Fruit fly (Drosophila melanogaster): Measurements from ENCODE around the gene sNPF.
A peak's percentile ranks its signal among the peaks of the same experiment; 100 is the strongest.

sNPF gene

DNA sequence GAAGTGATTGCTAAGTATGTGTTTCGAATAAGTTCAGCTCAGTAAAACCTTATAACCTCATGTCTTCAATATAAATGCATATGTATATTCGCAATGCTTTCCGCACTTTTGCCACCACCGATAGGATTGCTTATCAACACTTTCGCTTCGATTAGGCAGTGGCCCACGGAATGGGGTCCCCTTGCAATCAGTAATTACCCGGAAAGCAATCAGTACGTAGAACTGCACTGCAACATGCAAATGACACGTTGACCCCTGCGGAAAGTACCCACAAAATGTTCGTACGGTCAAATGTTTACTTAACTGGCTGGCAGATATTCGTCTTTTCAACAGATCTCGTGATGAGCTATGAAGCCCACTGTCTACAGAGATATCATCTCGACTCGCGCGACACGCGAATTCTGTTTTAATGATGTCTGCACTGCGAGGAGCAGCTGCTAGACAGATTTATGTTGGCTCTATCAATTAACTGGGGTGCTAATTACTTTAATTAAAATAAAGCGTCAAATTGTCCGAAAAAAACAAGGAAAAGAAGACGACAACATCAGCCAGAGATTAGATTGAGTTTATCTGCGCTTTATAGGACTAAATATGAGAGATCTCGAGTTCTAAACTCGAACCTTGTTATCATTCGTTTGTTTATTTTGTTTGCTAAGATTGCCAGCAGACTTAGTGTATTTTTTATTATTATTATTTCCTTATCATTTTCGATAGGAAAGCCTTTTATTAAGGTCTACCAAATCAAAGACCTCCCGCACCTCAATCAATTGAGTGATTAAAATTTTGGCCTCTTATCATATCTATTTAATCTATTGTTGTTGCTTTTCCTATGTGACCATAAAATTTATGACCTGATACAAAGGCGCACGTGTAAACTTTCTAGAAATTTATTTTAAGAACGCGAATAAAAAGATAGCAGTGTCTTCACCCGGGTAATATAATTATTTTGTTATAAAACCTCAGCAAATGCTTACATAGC is 50.0 kb downstream of the sNPF start (continued):
- TF ChIP-seq az2 (GFP tag; optimal IDR thresholded peaks at IDR 0.05) (no peak), CG15479 (GFP tag; optimal IDR thresholded peaks at IDR 0.05) (peak; percentile 10), CG4328 (GFP tag; optimal IDR thresholded peaks at IDR 0.05) (peak; percentile 25), Ets97D (GFP tag; optimal IDR thresholded peaks at IDR 0.05) (no peak), CG1603 (tag; optimal IDR thresholded peaks at IDR 0.05) (no peak), ttk (GFP tag; IDR thresholded peaks at IDR 0.05) (no peak), Rfx (GFP tag; IDR thresholded peaks at IDR 0.05) (no peak), Fer1 (GFP tag; optimal IDR thresholded peaks at IDR 0.05) (peak; percentile 44), CG2875 (GFP tag; optimal IDR thresholded peaks at IDR 0.05) (no peak), CG6765 (GFP tag; optimal IDR thresholded peaks at IDR 0.05) (peak; percentile 28), Oaz (GFP tag; IDR thresholded peaks at IDR 0.05) (no peak), sim (GFP tag; IDR thresholded peaks at IDR 0.05) (no peak), fu2 (GFP tag; optimal IDR thresholded peaks at IDR 0.05) (no peak), CG12659 (GFP tag; optimal IDR thresholded peaks at IDR 0.05) (no peak), zfh2 (GFP tag; optimal IDR thresholded peaks at IDR 0.05) (no peak), tna (GFP tag; IDR thresholded peaks at IDR 0.05; ENCODE audit: partially characterized antibody) (no peak), CG13775 (GFP tag; optimal IDR thresholded peaks at IDR 0.05) (no peak), CG9727 (GFP tag; optimal IDR thresholded peaks at IDR 0.05) (no peak), CG15011 (GFP tag; optimal IDR thresholded peaks at IDR 0.05) (peak; percentile 4), Hey (tag; optimal IDR thresholded peaks at IDR 0.05) (no peak), Drgx (GFP tag; IDR thresholded peaks at IDR 0.05) (no peak), chn (GFP tag; optimal IDR thresholded peaks at IDR 0.05) (no peak), CG6689 (GFP tag; IDR thresholded peaks at IDR 0.05) (no peak), disco-r (GFP tag; optimal IDR thresholded peaks at IDR 0.05) (no peak), peb (GFP tag; IDR thresholded peaks at IDR 0.05) (no peak), CG3995 (GFP tag; optimal IDR thresholded peaks at IDR 0.05) (no peak), CG2202 (tag; optimal IDR thresholded peaks at IDR 0.05) (no peak), da (GFP tag; optimal IDR thresholded peaks at IDR 0.05) (no peak), esg (GFP tag; conservative IDR thresholded peaks at IDR 0.05) (no peak), Sox102F (GFP tag; optimal IDR thresholded peaks at IDR 0.05) (no peak), grn (GFP tag; optimal IDR thresholded peaks at IDR 0.05) (peak; percentile 95), zen (tag; optimal IDR thresholded peaks at IDR 0.05) (no peak), eyg (GFP tag; optimal IDR thresholded peaks at IDR 0.05) (no peak), Gsc (GFP tag; IDR thresholded peaks at IDR 0.05) (no peak), CG8765 (GFP tag; IDR thresholded peaks at IDR 0.05) (no peak), CG5245 (GFP tag; optimal IDR thresholded peaks at IDR 0.05) (no peak), CG31441 (GFP tag; IDR thresholded peaks at IDR 0.05) (0 out of 2 replicates have a peak, but pooled peaks have one; percentile 18), prd (optimal IDR thresholded peaks at IDR 0.05) (no peak), prd (GFP tag; IDR thresholded peaks at IDR 0.05) (no peak), Jarid2 (GFP tag; optimal IDR thresholded peaks at IDR 0.05) (no peak), sima (GFP tag; optimal IDR thresholded peaks at IDR 0.05) (no peak), cad (GFP tag; optimal IDR thresholded peaks at IDR 0.05) (no peak), kni (GFP tag; optimal IDR thresholded peaks at IDR 0.05) (no peak), Mrtf (GFP tag; IDR thresholded peaks at IDR 0.05) (no peak), inv (GFP tag; IDR thresholded peaks at IDR 0.05; ENCODE audit: partially characterized antibody) (no peak), sens-2 (GFP tag; IDR thresholded peaks at IDR 0.05) (peak; percentile 57), CG15514 (GFP tag; optimal IDR thresholded peaks at IDR 0.05) (no peak), Elba2 (GFP tag; optimal IDR thresholded peaks at IDR 0.05) (no peak), insv (GFP tag; optimal IDR thresholded peaks at IDR 0.05) (no peak), Stat92E (GFP tag; optimal IDR thresholded peaks at IDR 0.05) (no peak)

Measured in whole organism, embryonic.